Worm (Caenorhabditis elegans) whole organism, late embryonic: ENCODE measurements around the gene C34C12.2.
"Not testable (repeated sequence)": the region's sequence is repeated elsewhere in the genome, so short reads cannot be mapped to it uniquely, and the experiment has no call there.

Source experiments
- Y22D7AL.16 ChIP-seq: sonication (generic microtip); optimal IDR thresholded peaks from 2 replicates; lab custom pipeline; 2016; ENCODE audit warnings: missing genetic modification characterization, missing compliant biosample characterization
- ceh-18 ChIP-seq: sonication (generic microtip); optimal IDR thresholded peaks from 2 replicates; lab custom pipeline; 2016; ENCODE audit warnings: missing genetic modification characterization, missing compliant biosample characterization
- ceh-30 ChIP-seq: fragments of 150-350 bp; optimal IDR thresholded peaks from 2 replicates; lab custom pipeline; 2014; ENCODE audit warnings: missing biosample characterization, missing genetic modification characterization
- ceh-34 ChIP-seq: sonication (generic microtip); optimal IDR thresholded peaks from 2 replicates; lab custom pipeline; 2016; ENCODE audit warnings: mild to moderate bottlenecking, missing genetic modification characterization, missing compliant biosample characterization
- eyg-1 ChIP-seq: sonication (generic microtip); optimal IDR thresholded peaks from 2 replicates; lab custom pipeline; 2016; ENCODE audit warnings: missing genotype, missing genetic modification characterization, missing compliant biosample characterization
- nhr-232 ChIP-seq: sonication (generic microtip); optimal IDR thresholded peaks from 2 replicates; lab custom pipeline; 2016; ENCODE audit warnings: missing genetic modification characterization, missing compliant biosample characterization
- odd-2 ChIP-seq: sonication (generic microtip); optimal IDR thresholded peaks from 2 replicates; lab custom pipeline; 2017; ENCODE audit warnings: antibody characterized with exemption, mild to moderate bottlenecking, missing genetic modification characterization, missing compliant biosample characterization
- pha-4 ChIP-seq: fragments of 150-350 bp; optimal IDR thresholded peaks from 2 replicates; lab custom pipeline; 2018; ENCODE audit warnings: missing biosample characterization, missing genetic modification reagents, missing genetic modification characterization
- pqm-1 ChIP-seq: sonication (generic microtip); optimal IDR thresholded peaks from 2 replicates; lab custom pipeline; 2016; ENCODE audit warnings: missing genetic modification characterization, missing compliant biosample characterization
- tbx-2 ChIP-seq: sonication (generic microtip); optimal IDR thresholded peaks from 2 replicates; lab custom pipeline; 2016; ENCODE audit warnings: missing genetic modification characterization, missing compliant biosample characterization

DNA sequence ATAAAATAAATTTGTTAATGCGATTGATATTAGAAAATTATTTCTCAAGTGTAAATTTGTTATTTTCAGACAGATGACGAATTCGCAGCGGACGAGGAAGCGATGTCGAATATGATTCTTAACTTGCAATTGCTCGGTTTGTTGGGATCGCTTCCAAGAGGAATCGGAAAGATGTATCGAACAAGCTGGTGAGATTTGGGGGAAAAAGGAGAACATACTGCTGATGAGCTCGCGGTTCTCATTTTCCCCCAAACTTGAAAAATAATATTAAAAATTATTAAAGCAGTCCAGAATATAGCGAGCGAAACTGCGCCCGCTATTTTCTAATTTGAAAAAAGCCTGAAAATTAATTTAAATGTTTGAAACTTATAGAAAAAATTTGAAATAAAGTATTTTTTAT, at the start of gene C34C12.2:
- not testable (repeated sequence) for TF ChIP-seq tbx-2 (tag; lab: Kevin White, UChicago); odd-2 (tag; lab: Kevin White, UChicago); pqm-1 (tag; lab: Kevin White, UChicago); pha-4 (tag; lab: Kevin White, UChicago); ceh-34; ceh-18 (tag; lab: Kevin White, UChicago); ceh-30 (tag; lab: Kevin White, UChicago); eyg-1; Y22D7AL.16; nhr-232
